Worm (Caenorhabditis elegans) whole organism, L4 larva: ENCODE data around the gene T19C3.6.
"Not testable (repeated sequence)": the region's sequence is repeated elsewhere in the genome, so short reads cannot be mapped to it uniquely, and the experiment has no call there.

Source experiments
- D1046.2 ChIP-seq: fragments of 200-800 bp; sonication (Bioruptor generic); IDR thresholded peaks from 2 replicates; pipeline ENCODE4 v1.3.6; 2022; ENCODE audit warnings: missing genetic modification characterization, missing compliant biosample characterization
- F26F4.8 ChIP-seq: fragments of 200-800 bp; sonication (Bioruptor generic); conservative IDR thresholded peaks from 2 replicates; pipeline ENCODE4 v1.3.6; 2022; ENCODE audit warnings: missing genetic modification characterization, missing compliant biosample characterization
- F44E2.7 ChIP-seq: fragments of 200-800 bp; sonication (Bioruptor generic); IDR thresholded peaks from 2 replicates; pipeline ENCODE4 v2.1.2; 2022; ENCODE audit warnings: missing genetic modification characterization, missing compliant biosample characterization
- R02D3.7 ChIP-seq: fragments of 150-350 bp; sonication (generic microtip); optimal IDR thresholded peaks from 3 replicates; lab custom pipeline; 2014; ENCODE audit warnings: missing biosample characterization, missing genetic modification characterization
- T20F7.1 ChIP-seq: fragments of 200-800 bp; sonication (Bioruptor generic); optimal IDR thresholded peaks from 2 replicates; lab custom pipeline; 2018; ENCODE audit warnings: mild to moderate bottlenecking, missing genetic modification characterization, missing compliant biosample characterization
- T26A8.4 ChIP-seq: fragments of 200-800 bp; sonication (Bioruptor generic); IDR thresholded peaks from 2 replicates; pipeline ENCODE4 v1.3.6; 2022; ENCODE audit warnings: missing genetic modification characterization, missing compliant biosample characterization
- Y105C5A.15 ChIP-seq: fragments of 200-800 bp; sonication (Bioruptor generic); IDR thresholded peaks from 2 replicates; pipeline ENCODE4 v1.3.6; 2022; ENCODE audit warnings: missing genetic modification characterization, missing compliant biosample characterization
- Y48G9A.11 ChIP-seq: fragments of 200-800 bp; sonication (Bioruptor generic); IDR thresholded peaks from 2 replicates; pipeline ENCODE4 v1.3.6; 2022; ENCODE audit warnings: missing genetic modification reagents, missing genetic modification characterization, missing compliant biosample characterization
- ama-1 ChIP-seq: fragments of 150-350 bp; optimal IDR thresholded peaks from 2 replicates; lab custom pipeline; 2014; ENCODE audit warnings: inconsistent platforms, mixed read lengths
- arid-1 ChIP-seq: fragments of 200-800 bp; sonication (Bioruptor generic); conservative IDR thresholded peaks from 2 replicates; pipeline ENCODE4 v1.3.6; 2022; ENCODE audit warnings: missing genetic modification reagents, missing genetic modification characterization, missing compliant biosample characterization
- ceh-20 ChIP-seq: fragments of 200-800 bp; sonication (Bioruptor generic); IDR thresholded peaks from 2 replicates; pipeline ENCODE4 v1.3.6; 2022; ENCODE audit warnings: missing genetic modification reagents, missing genetic modification characterization, missing compliant biosample characterization
- ceh-28 ChIP-seq: fragments of 150-350 bp; optimal IDR thresholded peaks from 2 replicates; lab custom pipeline; 2014; ENCODE audit warnings: missing biosample characterization, missing genetic modification reagents, missing genetic modification characterization
- daf-12 ChIP-seq: fragments of 150-350 bp; optimal IDR thresholded peaks from 2 replicates; lab custom pipeline; 2014; ENCODE audit warnings: missing biosample characterization, missing genetic modification reagents, missing genetic modification characterization
- dmd-8 ChIP-seq: fragments of 200-800 bp; sonication (Bioruptor generic); IDR thresholded peaks from 2 replicates; pipeline ENCODE4 v1.3.6; 2022; ENCODE audit warnings: missing genetic modification characterization, missing compliant biosample characterization
- dpl-1 ChIP-seq: fragments of 150-350 bp; optimal IDR thresholded peaks from 2 replicates; lab custom pipeline; 2014; ENCODE audit warnings: missing biosample characterization, missing genetic modification reagents, missing genetic modification characterization
- duxl-1 ChIP-seq: sonication (generic microtip); optimal IDR thresholded peaks from 2 replicates; lab custom pipeline; 2016; ENCODE audit warnings: mild to moderate bottlenecking, missing genetic modification characterization, moderate library complexity, missing compliant biosample characterization; ENCODE audit not compliant: poor library complexity
- egl-43 ChIP-seq: fragments of 200-800 bp; sonication (Bioruptor generic); IDR thresholded peaks from 2 replicates; pipeline ENCODE4 v1.3.6; 2022; ENCODE audit warnings: missing genetic modification reagents, missing genetic modification characterization, missing compliant biosample characterization
- fos-1 ChIP-seq: fragments of 150-350 bp; optimal IDR thresholded peaks from 2 replicates; lab custom pipeline; 2014; ENCODE audit warnings: missing biosample characterization, missing genetic modification characterization
- hmg-1.1 ChIP-seq: fragments of 200-800 bp; sonication (Bioruptor generic); IDR thresholded peaks from 2 replicates; pipeline ENCODE4 v1.3.6; 2022; ENCODE audit warnings: missing genetic modification reagents, missing genetic modification characterization, missing compliant biosample characterization
- lim-7 ChIP-seq: fragments of 200-800 bp; sonication (Bioruptor generic); IDR thresholded peaks from 2 replicates; pipeline ENCODE4 v1.3.6; 2022; ENCODE audit warnings: missing genetic modification characterization, missing compliant biosample characterization
- lin-1 ChIP-seq: fragments of 200-800 bp; sonication (Bioruptor generic); IDR thresholded peaks from 2 replicates; pipeline ENCODE4 v1.3.6; 2022; ENCODE audit warnings: missing genetic modification reagents, missing genetic modification characterization, missing compliant biosample characterization
- lin-38 ChIP-seq: fragments of 200-800 bp; sonication (Bioruptor generic); IDR thresholded peaks from 2 replicates; pipeline ENCODE4 v1.3.6; 2022; ENCODE audit warnings: missing genetic modification reagents, missing genetic modification characterization, missing compliant biosample characterization
- lsy-2 ChIP-seq, 2 experiments: fragments of 150-350 bp in 1 of 2; sonication (generic microtip) in 1 of 2; optimal IDR thresholded peaks; 2 replicates each; lab custom pipeline; 2014 to 2017; ENCODE audit warnings: missing biosample characterization in 2 of 2, missing genetic modification characterization in 2 of 2
- madf-9 ChIP-seq: fragments of 200-800 bp; sonication (Bioruptor generic); conservative IDR thresholded peaks from 2 replicates; pipeline ENCODE4 v1.3.6; 2022; ENCODE audit warnings: missing genetic modification reagents, missing genetic modification characterization, missing compliant biosample characterization
- mes-2 ChIP-seq: sonication (generic microtip); optimal IDR thresholded peaks from 2 replicates; lab custom pipeline; 2016; ENCODE audit warnings: missing genotype, mild to moderate bottlenecking, missing genetic modification characterization, missing compliant biosample characterization; ENCODE audit not compliant: poor library complexity, severe bottlenecking
- nhr-237 ChIP-seq: sonication (generic microtip); optimal IDR thresholded peaks from 2 replicates; lab custom pipeline; 2017; ENCODE audit warnings: missing biosample characterization, missing genetic modification characterization
- nhr-41 ChIP-seq: fragments of 200-800 bp; sonication (Bioruptor generic); IDR thresholded peaks from 2 replicates; pipeline ENCODE4 v1.3.6; 2022; ENCODE audit warnings: missing genetic modification reagents, missing genetic modification characterization, missing compliant biosample characterization
- pha-4 ChIP-seq, 2 experiments: fragments of 150-350 bp in 1 of 2; fragments of 200-800 bp in 1 of 2; sonication (Bioruptor generic) in 1 of 2; IDR thresholded peaks in 1 of 2; optimal IDR thresholded peaks in 1 of 2; 2 replicates each; pipeline versions ENCODE4 v1.3.6 to Lab custom; 2014 to 2022; ENCODE audit warnings: missing genetic modification characterization in 2 of 2, missing genetic modification reagents in 2 of 2, missing biosample characterization in 1 of 2, missing compliant biosample characterization in 1 of 2
- snpc-1.2 ChIP-seq: fragments of 200-800 bp; sonication (Bioruptor generic); IDR thresholded peaks from 2 replicates; pipeline ENCODE4 v1.3.6; 2022; ENCODE audit warnings: missing genetic modification reagents, missing genetic modification characterization, missing compliant biosample characterization
- tra-1 ChIP-seq: fragments of 200-800 bp; sonication (Bioruptor generic); IDR thresholded peaks from 2 replicates; pipeline ENCODE4 v1.3.6; 2022; ENCODE audit warnings: missing genetic modification reagents, missing genetic modification characterization, missing compliant biosample characterization
- unc-130 ChIP-seq: sonication (generic microtip); optimal IDR thresholded peaks from 2 replicates; lab custom pipeline; 2016; ENCODE audit warnings: missing genetic modification reagents, missing genetic modification characterization, missing compliant biosample characterization
- unc-62 ChIP-seq, 3 experiments: fragments of 150-350 bp in 1 of 3; sonication (generic microtip); optimal IDR thresholded peaks in 2 of 3; peaks in 1 of 3; 1 replicate in 1 of 3; 2 replicates in 2 of 3; lab custom pipeline; 2014 to 2017; ENCODE audit warnings: missing biosample characterization in 3 of 3, missing genetic modification characterization in 3 of 3, missing genetic modification reagents in 3 of 3, missing genotype in 1 of 3
- vab-7 ChIP-seq: fragments of 200-800 bp; sonication (Bioruptor generic); IDR thresholded peaks from 2 replicates; pipeline ENCODE4 v1.3.6; 2022; ENCODE audit warnings: missing genetic modification reagents, missing genetic modification characterization, missing compliant biosample characterization
- zag-1 ChIP-seq: fragments of 150-350 bp; optimal IDR thresholded peaks from 2 replicates; lab custom pipeline; 2014; ENCODE audit warnings: missing biosample characterization, missing genetic modification characterization
- zfp-2 ChIP-seq: sonication (generic microtip); optimal IDR thresholded peaks from 2 replicates; lab custom pipeline; 2016; ENCODE audit warnings: mild to moderate bottlenecking, missing genetic modification characterization, missing compliant biosample characterization
- zip-11 ChIP-seq: fragments of 200-800 bp; sonication (Bioruptor generic); IDR thresholded peaks from 2 replicates; pipeline ENCODE4 v1.3.6; 2022; ENCODE audit warnings: missing genetic modification characterization, missing compliant biosample characterization
- ztf-7 ChIP-seq: fragments of 150-350 bp; optimal IDR thresholded peaks from 2 replicates; lab custom pipeline; 2014; ENCODE audit warnings: missing biosample characterization, missing genetic modification characterization

Gene T19C3.6

DNA sequence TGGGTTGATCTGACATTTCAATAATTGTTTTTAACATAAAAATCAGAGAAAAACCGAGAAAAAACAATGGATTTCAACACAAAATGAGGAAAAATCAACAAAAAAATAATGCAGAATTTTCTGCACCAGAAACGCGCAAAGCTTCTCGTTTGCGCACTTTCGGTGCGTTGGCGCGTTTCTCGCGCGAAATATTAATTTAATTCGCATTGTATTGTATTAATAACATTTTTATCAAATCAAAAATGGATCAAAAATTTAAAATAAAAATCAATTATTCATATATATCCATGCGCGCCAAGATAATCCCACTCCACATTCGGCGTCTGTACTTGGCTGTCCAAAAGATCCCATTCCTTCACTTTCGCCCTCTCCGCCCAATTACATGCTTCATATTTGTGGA is 3.3 kb upstream of the T19C3.6 start, which contains the start of gene fem-2 (continued):
- TF ChIP-seq nhr-237 (tag; lab: Kevin White, UChicago), result no peak
- no peak for TF ChIP-seq lin-1 (GFP tag; lab: Robert Waterston, UW)
- no peak for TF ChIP-seq fos-1 (tag; lab: Kevin White, UChicago)
- no peak for TF ChIP-seq unc-62 (GFP tag; optimal IDR thresholded peaks at IDR 0.05 in 1 of 2; lab: Kevin White, UChicago)
- no peak for TF ChIP-seq unc-62 (tag; optimal IDR thresholded peaks at IDR 0.05; lab: Kevin White, UChicago)
- no peak for TF ChIP-seq ztf-7 (tag; lab: Kevin White, UChicago)
- peak; percentile 59 for TF ChIP-seq lin-38 (GFP tag; lab: Robert Waterston, UW)
- TF ChIP-seq duxl-1 (tag; lab: Kevin White, UChicago), result no peak
- peak; percentile 22 for TF ChIP-seq dpl-1
- TF ChIP-seq dmd-8 (GFP tag; lab: Robert Waterston, UW), result no peak
- no peak for TF ChIP-seq zfp-2 (tag; lab: Kevin White, UChicago)
- peak; percentile 61 for TF ChIP-seq mes-2
- TF ChIP-seq nhr-41 (GFP tag; lab: Robert Waterston, UW), result no peak
- TF ChIP-seq T20F7.1 (GFP tag; lab: Kevin White, UChicago), result no peak
- TF ChIP-seq ama-1 (lab: Kevin White, UChicago), result no peak
- TF ChIP-seq lsy-2 (tag; optimal IDR thresholded peaks at IDR 0.05; lab: Kevin White, UChicago), result peak in 1 of 2 experiments; percentile 58
- no peak for TF ChIP-seq daf-12
- no peak for TF ChIP-seq zip-11 (GFP tag; lab: Robert Waterston, UW)
- TF ChIP-seq ceh-28 (tag; lab: Kevin White, UChicago), result no peak
- peak; percentile 33; the same call in 1 of the 2 replicates for TF ChIP-seq hmg-1.1
- TF ChIP-seq unc-130 (GFP tag; lab: Kevin White, UChicago), result no peak
- no peak for TF ChIP-seq R02D3.7 (tag; lab: Kevin White, UChicago)
- TF ChIP-seq vab-7 (GFP tag; lab: Robert Waterston, UW), result no peak
- TF ChIP-seq zag-1 (tag; lab: Kevin White, UChicago), result no peak
- no peak for TF ChIP-seq madf-9 (GFP tag; lab: Robert Waterston, UW)

DNA sequence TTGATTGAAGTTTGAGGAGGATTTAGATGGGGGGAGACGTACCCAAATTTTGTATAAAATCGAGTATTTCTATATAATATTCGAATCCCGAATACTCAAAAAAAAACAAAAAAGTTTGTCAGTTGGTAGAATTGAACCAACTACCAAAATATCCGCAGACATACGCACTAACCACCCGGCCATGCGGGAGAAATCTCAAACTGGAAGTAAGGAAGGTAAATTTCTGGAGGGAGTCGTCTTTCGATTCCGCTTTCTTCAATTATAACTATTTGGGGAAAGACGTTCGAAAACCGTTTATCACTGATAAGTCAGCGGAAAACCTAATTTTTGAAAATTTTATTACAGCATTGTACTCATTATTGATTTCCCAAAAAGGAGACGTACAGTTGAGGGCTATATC is 2.4 kb downstream of the T19C3.6 start:
- peak; percentile 48; the same call in 1 of the 2 replicates for TF ChIP-seq hmg-1.1
- 0 out of 2 replicates have a peak, but pooled peaks have one; percentile 57 for TF ChIP-seq F44E2.7 (GFP tag; lab: Robert Waterston, UW)
- peak; percentile 72 for TF ChIP-seq egl-43
- peak; percentile 66; the same call in 1 of the 2 replicates for TF ChIP-seq arid-1 (GFP tag; lab: Robert Waterston, UW)
- TF ChIP-seq dmd-8 (GFP tag; lab: Robert Waterston, UW), result peak; percentile 76
- peak; percentile 71 for TF ChIP-seq lim-7 (GFP tag; lab: Robert Waterston, UW)
- peak; percentile 66 for TF ChIP-seq lin-38 (GFP tag; lab: Robert Waterston, UW)
- TF ChIP-seq D1046.2 (GFP tag; lab: Robert Waterston, UW), result peak; percentile 63; the same call in 1 of the 2 replicates
- TF ChIP-seq Y48G9A.11 (GFP tag; lab: Robert Waterston, UW), result peak; percentile 57; the same call in 1 of the 2 replicates
- 0 out of 2 replicates have a peak, but pooled peaks have one; percentile 58 for TF ChIP-seq Y105C5A.15 (GFP tag; lab: Robert Waterston, UW)
- 0 out of 2 replicates have a peak, but pooled peaks have one; percentile 25 for TF ChIP-seq ceh-20
- TF ChIP-seq pha-4 (GFP tag; IDR thresholded peaks at IDR 0.05; lab: Robert Waterston, UW), result peak; percentile 61; the same call in 1 of the 2 replicates
- TF ChIP-seq pha-4 (tag; optimal IDR thresholded peaks at IDR 0.05; lab: Kevin White, UChicago), result not testable (repeated sequence)
- peak; percentile 31 for TF ChIP-seq mes-2
- TF ChIP-seq snpc-1.2 (GFP tag; lab: Robert Waterston, UW), result peak; percentile 63
- TF ChIP-seq F26F4.8, result 0 out of 2 replicates have a peak, but pooled peaks have one; percentile 69
- TF ChIP-seq T26A8.4, result 0 out of 2 replicates have a peak, but pooled peaks have one; percentile 36
- TF ChIP-seq tra-1, result 0 out of 2 replicates have a peak, but pooled peaks have one; percentile 45
- peak; percentile 59; the same call in 1 of the 2 replicates for TF ChIP-seq vab-7 (GFP tag; lab: Robert Waterston, UW)
